Fruit fly (Drosophila melanogaster) whole organism, embryonic: ENCODE measurements around the gene Ythdf.

Experiments
- Ada2b ChIP-seq: fragments of 200-800 bp; sonication (Bioruptor generic); IDR thresholded peaks from 2 replicates; pipeline ENCODE4 v1.3.6; 2022; ENCODE audit warnings: missing biosample characterization, missing genetic modification characterization
- Asciz ChIP-seq: fragments of 200-800 bp; sonication (Bioruptor generic); optimal IDR thresholded peaks from 2 replicates; lab custom pipeline; 2017; ENCODE audit warnings: missing biosample characterization, mild to moderate bottlenecking, missing genetic modification characterization, missing genetic modification reagents
- B-H2 ChIP-seq: fragments of 200-800 bp; sonication (Bioruptor generic); optimal IDR thresholded peaks from 2 replicates; lab custom pipeline; 2018; ENCODE audit warnings: missing biosample characterization, mild to moderate bottlenecking, missing genetic modification characterization
- BEAF-32 ChIP-seq: fragments of 200-800 bp; sonication (Bioruptor generic); optimal IDR thresholded peaks from 3 replicates; lab custom pipeline; 2017; ENCODE audit warnings: missing biosample characterization, missing genetic modification characterization, mild to moderate bottlenecking, moderate library complexity, missing genetic modification reagents
- Bgb ChIP-seq: fragments of 200-800 bp; sonication (Bioruptor generic); IDR thresholded peaks from 2 replicates; pipeline ENCODE4 v1.3.6; 2022; ENCODE audit warnings: missing biosample characterization, missing genetic modification characterization; ENCODE audit not compliant: partially characterized antibody
- BtbVII ChIP-seq: fragments of 200-800 bp; sonication (Bioruptor generic); optimal IDR thresholded peaks from 3 replicates; lab custom pipeline; 2017; ENCODE audit warnings: missing biosample characterization, mild to moderate bottlenecking, missing genetic modification characterization
- CG10274 ChIP-seq: fragments of 200-800 bp; sonication (Bioruptor generic); optimal IDR thresholded peaks from 3 replicates; lab custom pipeline; 2017; ENCODE audit warnings: missing biosample characterization, mild to moderate bottlenecking, missing genetic modification characterization
- CG10366 ChIP-seq: fragments of 200-800 bp; sonication (Bioruptor generic); IDR thresholded peaks from 2 replicates; pipeline ENCODE4 v1.3.6; 2022; ENCODE audit warnings: missing biosample characterization, missing genetic modification characterization
- CG10543 ChIP-seq: fragments of 200-800 bp; sonication (Bioruptor generic); optimal IDR thresholded peaks from 3 replicates; lab custom pipeline; 2017; ENCODE audit warnings: missing biosample characterization, mild to moderate bottlenecking, missing genetic modification characterization, moderate library complexity
- CG12942 ChIP-seq: fragments of 200-800 bp; sonication (Bioruptor generic); optimal IDR thresholded peaks from 3 replicates; lab custom pipeline; 2016; ENCODE audit warnings: missing biosample characterization, missing genetic modification characterization
- CG13296 ChIP-seq: fragments of 200-800 bp; sonication (Bioruptor generic); optimal IDR thresholded peaks from 3 replicates; lab custom pipeline; 2018; ENCODE audit warnings: missing biosample characterization, mild to moderate bottlenecking, missing genetic modification characterization
- CG13424 ChIP-seq: fragments of 200-800 bp; sonication (Bioruptor generic); optimal IDR thresholded peaks from 2 replicates; lab custom pipeline; 2019; ENCODE audit warnings: missing biosample characterization, mild to moderate bottlenecking, missing genetic modification characterization, moderate library complexity
- CG14441 ChIP-seq: fragments of 200-800 bp; sonication (Bioruptor generic); IDR thresholded peaks from 2 replicates; pipeline ENCODE4 v1.3.6; 2022; ENCODE audit warnings: missing biosample characterization, missing genetic modification characterization
- CG17829 ChIP-seq: fragments of 200-800 bp; optimal IDR thresholded peaks from 2 replicates; lab custom pipeline; 2019; ENCODE audit warnings: missing biosample characterization, mild to moderate bottlenecking, missing genetic modification characterization, moderate library complexity
- CG18599 ChIP-seq: fragments of 200-800 bp; sonication (Bioruptor generic); optimal IDR thresholded peaks from 3 replicates; lab custom pipeline; 2017; ENCODE audit warnings: missing biosample characterization, missing genetic modification characterization, mild to moderate bottlenecking, moderate library complexity, missing genetic modification reagents
- CG2120 ChIP-seq: fragments of 200-800 bp; sonication (Bioruptor generic); optimal IDR thresholded peaks from 3 replicates; lab custom pipeline; 2016; ENCODE audit warnings: missing biosample characterization, missing genetic modification characterization
- CG31224 ChIP-seq: fragments of 200-800 bp; sonication (Bioruptor generic); IDR thresholded peaks from 2 replicates; pipeline ENCODE4 v1.3.6; 2022; ENCODE audit warnings: missing biosample characterization, missing genetic modification characterization
- CG3163 ChIP-seq: fragments of 200-800 bp; sonication (Bioruptor generic); optimal IDR thresholded peaks from 3 replicates; lab custom pipeline; 2016; ENCODE audit warnings: missing biosample characterization, missing genetic modification characterization
- CG3281 ChIP-seq: fragments of 200-800 bp; sonication (Bioruptor generic); optimal IDR thresholded peaks from 3 replicates; lab custom pipeline; 2017; ENCODE audit warnings: missing biosample characterization, mild to moderate bottlenecking, missing genetic modification characterization
- CG33557 ChIP-seq: fragments of 200-800 bp; sonication (Bioruptor generic); optimal IDR thresholded peaks from 2 replicates; lab custom pipeline; 2019; ENCODE audit warnings: missing biosample characterization, mild to moderate bottlenecking, missing genetic modification characterization, moderate library complexity
- CG34376 ChIP-seq: fragments of 200-800 bp; sonication (Bioruptor generic); optimal IDR thresholded peaks from 2 replicates; lab custom pipeline; 2018; ENCODE audit warnings: missing biosample characterization, mild to moderate bottlenecking, missing genetic modification characterization
- CG43689 ChIP-seq: fragments of 200-800 bp; sonication (Bioruptor generic); IDR thresholded peaks from 2 replicates; pipeline ENCODE4 v1.3.6; 2022; ENCODE audit warnings: missing biosample characterization, missing genetic modification characterization
- CG8388 ChIP-seq: fragments of 200-800 bp; sonication (Bioruptor generic); optimal IDR thresholded peaks from 2 replicates; lab custom pipeline; 2019; ENCODE audit warnings: missing biosample characterization, mild to moderate bottlenecking, missing genetic modification characterization, moderate library complexity
- Camta ChIP-seq: fragments of 200-800 bp; sonication (Bioruptor generic); optimal IDR thresholded peaks from 2 replicates; lab custom pipeline; 2016; ENCODE audit warnings: missing biosample characterization, missing genetic modification characterization
- Chrac-16 ChIP-seq: fragments of 200-800 bp; sonication (Bioruptor generic); optimal IDR thresholded peaks from 3 replicates; lab custom pipeline; 2016; ENCODE audit warnings: missing biosample characterization, missing genetic modification characterization
- HHEX ChIP-seq: fragments of 200-800 bp; sonication (Bioruptor generic); optimal IDR thresholded peaks from 3 replicates; lab custom pipeline; 2017; ENCODE audit warnings: missing biosample characterization, mild to moderate bottlenecking, missing genetic modification characterization, missing genetic modification reagents
- Hr51 ChIP-seq, 2 experiments: fragments of 200-800 bp; sonication (Bioruptor generic); optimal IDR thresholded peaks; 2 replicates in 1 of 2; 3 replicates in 1 of 2; lab custom pipeline; 2016 to 2018; ENCODE audit warnings: missing biosample characterization in 2 of 2, missing genetic modification characterization in 2 of 2, mild to moderate bottlenecking in 1 of 2, moderate library complexity in 1 of 2
- Lhr ChIP-seq: fragments of 200-800 bp; sonication (Bioruptor generic); optimal IDR thresholded peaks from 3 replicates; lab custom pipeline; 2017; ENCODE audit warnings: mild to moderate bottlenecking, missing biosample characterization, missing genetic modification reagents, missing genetic modification characterization
- MTF-1 ChIP-seq: fragments of 200-800 bp; sonication (Bioruptor generic); optimal IDR thresholded peaks from 2 replicates; lab custom pipeline; 2018; ENCODE audit warnings: missing biosample characterization, mild to moderate bottlenecking, missing genetic modification characterization, borderline replicate concordance
- NK7.1 ChIP-seq: fragments of 200-800 bp; sonication (Bioruptor generic); optimal IDR thresholded peaks from 3 replicates; lab custom pipeline; 2016; ENCODE audit warnings: missing biosample characterization, missing genetic modification characterization
- ase ChIP-seq: fragments of 200-800 bp; sonication (Bioruptor generic); IDR thresholded peaks from 3 replicates; pipeline ENCODE4 v1.3.6; 2022; ENCODE audit warnings: missing biosample characterization, missing genetic modification characterization
- bab2 ChIP-seq: fragments of 200-800 bp; sonication (Bioruptor generic); optimal IDR thresholded peaks from 2 replicates; lab custom pipeline; 2016; ENCODE audit warnings: missing biosample characterization, missing genetic modification characterization
- chm ChIP-seq: fragments of 200-800 bp; sonication (Bioruptor generic); IDR thresholded peaks from 2 replicates; pipeline ENCODE4 v1.3.6; 2022; ENCODE audit warnings: missing biosample characterization, missing genetic modification characterization
- cwo ChIP-seq: fragments of 200-800 bp; sonication (Bioruptor generic); optimal IDR thresholded peaks from 3 replicates; lab custom pipeline; 2017; ENCODE audit warnings: missing biosample characterization, missing genetic modification characterization, mild to moderate bottlenecking, moderate library complexity, missing genetic modification reagents
- eve ChIP-seq, 2 experiments: fragments of >200 bp; optimal IDR thresholded peaks; 2 replicates each; lab custom pipeline; 2017; ENCODE audit warnings: missing biosample characterization in 2 of 2, missing genetic modification characterization in 2 of 2
- jumu ChIP-seq: fragments of 200-800 bp; sonication (Bioruptor generic); optimal IDR thresholded peaks from 3 replicates; lab custom pipeline; 2016; ENCODE audit warnings: missing biosample characterization, missing genetic modification characterization
- maf-S ChIP-seq: fragments of 200-800 bp; sonication (Bioruptor generic); optimal IDR thresholded peaks from 2 replicates; lab custom pipeline; 2016; ENCODE audit warnings: missing biosample characterization, missing genetic modification characterization
- mam ChIP-seq: fragments of 200-800 bp; sonication (Bioruptor generic); optimal IDR thresholded peaks from 3 replicates; lab custom pipeline; 2016; ENCODE audit warnings: missing biosample characterization, missing genetic modification characterization
- nmo ChIP-seq: fragments of 200-800 bp; sonication (Bioruptor generic); optimal IDR thresholded peaks from 2 replicates; lab custom pipeline; 2018; ENCODE audit warnings: missing biosample characterization, mild to moderate bottlenecking, missing genetic modification characterization, moderate library complexity
- oc ChIP-seq: fragments of 200-800 bp; sonication (Bioruptor generic); optimal IDR thresholded peaks from 2 replicates; lab custom pipeline; 2018; ENCODE audit warnings: missing biosample characterization, mild to moderate bottlenecking, missing genetic modification characterization, moderate library complexity
- pita ChIP-seq: fragments of 200-800 bp; sonication (Bioruptor generic); optimal IDR thresholded peaks from 2 replicates; lab custom pipeline; 2017; ENCODE audit warnings: missing biosample characterization, mild to moderate bottlenecking, missing genetic modification characterization
- prd ChIP-seq, 3 experiments: fragments of >200 bp in 2 of 3; fragments of 200-800 bp in 1 of 3; sonication (Bioruptor generic) in 1 of 3; optimal IDR thresholded peaks in 2 of 3; IDR thresholded peaks in 1 of 3; 2 replicates in 2 of 3; 3 replicates in 1 of 3; pipeline versions ENCODE4 v1.3.6 to Lab custom; 2017 to 2022; ENCODE audit warnings: missing biosample characterization in 1 of 3, missing genetic modification characterization in 1 of 3
- run ChIP-seq: fragments of 200-800 bp; sonication (Bioruptor generic); optimal IDR thresholded peaks from 3 replicates; lab custom pipeline; 2018; ENCODE audit warnings: missing biosample characterization, mild to moderate bottlenecking, missing genetic modification characterization
- sens-2 ChIP-seq: fragments of 200-800 bp; sonication (Bioruptor generic); IDR thresholded peaks from 2 replicates; pipeline ENCODE4 v1.3.6; 2022; ENCODE audit warnings: missing biosample characterization, missing genetic modification characterization
- slp2 ChIP-seq: fragments of 200-800 bp; sonication (Bioruptor generic); optimal IDR thresholded peaks from 2 replicates; lab custom pipeline; 2016; ENCODE audit warnings: missing biosample characterization, missing genetic modification characterization
- so ChIP-seq: fragments of 200-800 bp; sonication (Bioruptor generic); IDR thresholded peaks from 3 replicates; pipeline ENCODE4 v1.3.6; 2022; ENCODE audit warnings: missing biosample characterization, missing genetic modification characterization
- sob ChIP-seq: fragments of 200-800 bp; sonication (Bioruptor generic); IDR thresholded peaks from 2 replicates; pipeline ENCODE4 v1.3.6; 2022; ENCODE audit warnings: missing biosample characterization, missing genetic modification characterization

Gene Ythdf

DNA sequence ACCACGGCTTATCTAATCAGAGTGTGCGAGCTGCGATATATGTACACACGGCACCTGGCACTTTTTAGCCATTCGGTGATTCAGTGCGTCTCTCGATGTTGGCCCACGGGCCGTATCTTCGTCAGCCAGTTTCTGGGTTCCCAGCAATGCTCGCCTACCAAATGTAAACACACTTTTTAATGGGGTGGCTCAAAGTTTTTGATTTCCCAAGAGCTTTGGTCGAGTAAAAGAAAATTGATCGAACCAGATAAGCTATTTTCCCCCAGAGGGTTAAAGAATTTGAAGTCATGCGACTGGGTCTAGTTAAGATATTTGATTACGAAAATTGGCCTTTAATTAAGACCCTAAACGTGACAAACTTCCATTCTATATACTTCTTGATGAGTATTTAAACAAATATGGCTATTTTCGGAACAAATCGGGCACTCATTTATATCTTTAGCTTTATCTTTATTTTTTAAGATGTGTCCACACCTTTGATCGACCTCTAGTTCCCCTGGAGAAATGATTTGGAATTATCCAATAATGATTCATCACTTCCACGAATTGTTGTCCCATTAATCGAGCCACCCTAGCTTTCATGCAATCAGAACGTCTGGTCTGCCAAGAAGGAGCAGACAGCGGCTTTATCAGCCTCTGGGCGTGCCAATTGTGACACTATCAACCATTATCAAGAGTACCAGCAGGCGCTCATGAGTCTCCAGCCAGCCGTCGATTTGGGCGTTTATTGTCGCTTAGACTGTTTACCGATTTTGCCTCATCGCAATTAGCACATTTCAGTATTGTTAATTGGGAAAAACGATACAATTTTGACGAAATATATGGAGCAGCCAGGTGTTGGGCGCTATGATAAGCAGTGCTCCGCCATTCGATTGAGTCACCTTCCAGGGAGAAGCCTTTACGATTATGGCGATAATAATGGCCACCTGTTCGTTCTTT is 11.5 kb downstream of the Ythdf start (continued):
- TF ChIP-seq cwo (peak; percentile 59), slp2 (GFP tag; lab: Kevin White, UChicago) (no peak), jumu (GFP tag; lab: Kevin White, UChicago) (no peak), CG17829 (tag; lab: Kevin White, UChicago) (peak; percentile 4), ase (GFP tag; lab: Robert Waterston, UW) (no peak), oc (tag; lab: Kevin White, UChicago) (no peak), sob (GFP tag; lab: Robert Waterston, UW) (peak; percentile 26; the same call in 1 of the 2 replicates), CG3281 (GFP tag; lab: Kevin White, UChicago) (peak; percentile 72), CG43689 (no peak), Ada2b (GFP tag; lab: Robert Waterston, UW) (no peak), Lhr (no peak), HHEX (GFP tag; lab: Kevin White, UChicago) (peak; percentile 61), bab2 (GFP tag; lab: Kevin White, UChicago) (no peak), Asciz (GFP tag; lab: Kevin White, UChicago) (peak; percentile 13), mam (peak; percentile 65), Chrac-16 (GFP tag; lab: Kevin White, UChicago) (peak; percentile 13), BtbVII (GFP tag; lab: Kevin White, UChicago) (peak; percentile 59), CG10543 (peak; percentile 72), so (GFP tag; lab: Robert Waterston, UW) (no peak), CG33557 (no peak), CG18599 (GFP tag; lab: Kevin White, UChicago) (no peak), pita (GFP tag; lab: Kevin White, UChicago) (no peak), run (tag; lab: Kevin White, UChicago) (no peak), CG31224 (GFP tag; lab: Robert Waterston, UW) (peak; percentile 99), chm (GFP tag; lab: Robert Waterston, UW) (peak; percentile 31; the same call in 1 of the 2 replicates), nmo (GFP tag; lab: Kevin White, UChicago) (no peak), CG10274 (peak; percentile 21), CG13424 (tag; lab: Kevin White, UChicago) (peak; percentile 59), CG2120 (GFP tag; lab: Kevin White, UChicago) (peak; percentile 75), CG8388 (GFP tag; lab: Kevin White, UChicago) (no peak), maf-S (GFP tag; lab: Kevin White, UChicago) (peak; percentile 8), CG3163 (GFP tag; lab: Kevin White, UChicago) (no peak), CG13296 (GFP tag; lab: Kevin White, UChicago) (peak; percentile 48), sens-2 (GFP tag; lab: Robert Waterston, UW) (no peak), CG14441 (GFP tag; lab: Robert Waterston, UW) (no peak), Bgb (GFP tag; lab: Robert Waterston, UW) (0 out of 2 replicates have a peak, but pooled peaks have one; percentile 28), B-H2 (GFP tag; lab: Kevin White, UChicago) (peak; percentile 29), NK7.1 (GFP tag; lab: Kevin White, UChicago) (no peak), eve (GFP tag; optimal IDR thresholded peaks at IDR 0.05; lab: Kevin White, UChicago) (no peak), MTF-1 (GFP tag; lab: Kevin White, UChicago) (peak; percentile 50), BEAF-32 (GFP tag; lab: Kevin White, UChicago) (no peak), CG34376 (peak; percentile 61), CG10366 (GFP tag; lab: Robert Waterston, UW) (no peak), prd (optimal IDR thresholded peaks at IDR 0.05; lab: Kevin White, UChicago) (no peak), prd (GFP tag; IDR thresholded peaks at IDR 0.05; lab: Robert Waterston, UW) (no peak), Camta (GFP tag; lab: Kevin White, UChicago) (no peak), Hr51 (GFP tag; optimal IDR thresholded peaks at IDR 0.05; lab: Kevin White, UChicago) (no peak), CG12942 (GFP tag; lab: Kevin White, UChicago) (no peak)
